Fruit fly (Drosophila melanogaster): ENCODE measurements around the gene CG31156.

The CG31156 gene

DNA sequence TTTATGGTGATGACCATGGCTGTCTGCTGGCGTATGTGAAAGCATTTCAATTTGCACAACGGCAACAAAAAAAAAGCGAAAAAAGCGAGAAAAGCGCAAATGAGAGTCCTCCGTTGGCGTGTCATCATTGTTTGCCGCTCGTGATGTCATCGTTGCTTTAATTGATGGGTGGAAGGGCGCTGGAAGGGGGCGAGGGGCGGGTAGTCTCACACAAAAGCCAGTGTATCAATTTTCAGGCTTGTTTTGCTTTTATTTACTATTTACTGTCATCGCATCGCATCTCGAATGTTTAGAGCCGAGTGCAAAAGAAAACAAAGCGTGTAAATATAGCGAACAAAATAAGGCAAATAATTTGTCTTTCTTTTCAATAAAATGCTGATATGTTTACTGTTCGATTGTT, 24.1 kb downstream of the CG31156 start (continued):
- TF ChIP-seq stc (GFP tag; IDR thresholded peaks at IDR 0.05) (peak; percentile 52; the same call in 1 of the 2 replicates), CG12071 (GFP tag; optimal IDR thresholded peaks at IDR 0.05) (peak; percentile 56), sc (optimal IDR thresholded peaks at IDR 0.05) (no peak), sc (GFP tag; optimal IDR thresholded peaks at IDR 0.05) (peak; percentile 47), CG1529 (GFP tag; optimal IDR thresholded peaks at IDR 0.05) (peak; percentile 65), grau (tag; optimal IDR thresholded peaks at IDR 0.05) (no peak), CG15011 (GFP tag; optimal IDR thresholded peaks at IDR 0.05) (peak; percentile 25), ken (GFP tag; IDR thresholded peaks at IDR 0.05) (no peak), HLH4C (GFP tag; IDR thresholded peaks at IDR 0.05; ENCODE audit: partially characterized antibody) (no peak), exex (tag; optimal IDR thresholded peaks at IDR 0.05) (no peak), BtbVII (GFP tag; optimal IDR thresholded peaks at IDR 0.05) (peak; percentile 20), sisA (GFP tag; IDR thresholded peaks at IDR 0.05) (no peak), Chrac-16 (GFP tag; optimal IDR thresholded peaks at IDR 0.05) (no peak), CG3847 (GFP tag; IDR thresholded peaks at IDR 0.05) (no peak), dysf (GFP tag; IDR thresholded peaks at IDR 0.05) (no peak), CG14014 (GFP tag; IDR thresholded peaks at IDR 0.05) (no peak), CG7963 (GFP tag; IDR thresholded peaks at IDR 0.05; ENCODE audit: partially characterized antibody) (no peak), CG7786 (GFP tag; optimal IDR thresholded peaks at IDR 0.05) (no peak), CTCF (GFP tag; optimal IDR thresholded peaks at IDR 0.05) (no peak), H15 (GFP tag; IDR thresholded peaks at IDR 0.05) (no peak), Xrp1 (GFP tag; IDR thresholded peaks at IDR 0.05) (peak; percentile 51), Meics (GFP tag; optimal IDR thresholded peaks at IDR 0.05) (peak; percentile 18), pnt (GFP tag; optimal IDR thresholded peaks at IDR 0.05) (no peak), CHES-1-like (GFP tag; optimal IDR thresholded peaks at IDR 0.05) (no peak), CG12236 (GFP tag; optimal IDR thresholded peaks at IDR 0.05) (peak; percentile 7), vfl (GFP tag; optimal IDR thresholded peaks at IDR 0.05) (no peak), CG2199 (GFP tag; IDR thresholded peaks at IDR 0.05) (no peak), pho (GFP tag; optimal IDR thresholded peaks at IDR 0.05) (no peak), Blimp-1 (GFP tag; optimal IDR thresholded peaks at IDR 0.05) (peak; percentile 69), CG6813 (GFP tag; optimal IDR thresholded peaks at IDR 0.05) (peak; percentile 72), odd (GFP tag; optimal IDR thresholded peaks at IDR 0.05) (peak; percentile 13), Oli (tag; optimal IDR thresholded peaks at IDR 0.05) (peak; percentile 28), CG17568 (GFP tag; optimal IDR thresholded peaks at IDR 0.05) (peak; percentile 80), Rx (GFP tag; IDR thresholded peaks at IDR 0.05) (no peak), TFAM (GFP tag; optimal IDR thresholded peaks at IDR 0.05) (peak; percentile 39), CG34224 (GFP tag; IDR thresholded peaks at IDR 0.05; ENCODE audit: partially characterized antibody) (no peak), toy (GFP tag; IDR thresholded peaks at IDR 0.05) (no peak), CG10462 (GFP tag; optimal IDR thresholded peaks at IDR 0.05) (no peak), CG6654 (GFP tag; optimal IDR thresholded peaks at IDR 0.05) (peak; percentile 13), CG3407 (GFP tag; optimal IDR thresholded peaks at IDR 0.05) (peak; percentile 75), CG5180 (GFP tag; optimal IDR thresholded peaks at IDR 0.05) (peak; percentile 45), knrl (GFP tag; IDR thresholded peaks at IDR 0.05; ENCODE audit: partially characterized antibody) (no peak), CG11696 (GFP tag; IDR thresholded peaks at IDR 0.05) (no peak), CG1603 (tag; optimal IDR thresholded peaks at IDR 0.05) (peak; percentile 80), hkb (optimal IDR thresholded peaks at IDR 0.05) (no peak), hkb (GFP tag; IDR thresholded peaks at IDR 0.05) (peak; percentile 31; the same call in 1 of the 2 replicates), Dip3 (GFP tag; optimal IDR thresholded peaks at IDR 0.05) (no peak), Fer3 (tag; optimal IDR thresholded peaks at IDR 0.05) (peak; percentile 32), Dip2 (GFP tag; IDR thresholded peaks at IDR 0.05) (no peak), Optix (GFP tag; IDR thresholded peaks at IDR 0.05) (no peak), CG9797 (GFP tag; optimal IDR thresholded peaks at IDR 0.05) (no peak), CG13287 (GFP tag; IDR thresholded peaks at IDR 0.05; ENCODE audit: partially characterized antibody) (no peak), eve (GFP tag; optimal IDR thresholded peaks at IDR 0.05) (no peak)
